Worm (Caenorhabditis elegans) whole organism, young adult: Measurements from ENCODE around the gene T11F8.12.

Experiments
- D2030.7 ChIP-seq: fragments of 200-800 bp; sonication (Bioruptor generic); IDR thresholded peaks from 2 replicates; pipeline ENCODE4 v1.3.6; 2022; ENCODE audit warnings: missing genetic modification reagents, missing genetic modification characterization, missing compliant biosample characterization
- F37B4.10 ChIP-seq: fragments of 200-800 bp; sonication (Bioruptor generic); IDR thresholded peaks from 2 replicates; pipeline ENCODE4 v1.3.6; 2022; ENCODE audit warnings: missing genetic modification characterization, missing compliant biosample characterization
- Y95B8A.8 ChIP-seq: fragments of 200-800 bp; sonication (Bioruptor generic); IDR thresholded peaks from 2 replicates; pipeline ENCODE4 v1.3.6; 2022; ENCODE audit warnings: missing genetic modification reagents, missing genetic modification characterization, missing compliant biosample characterization
- ceh-40 ChIP-seq: fragments of 200-800 bp; sonication (Bioruptor generic); IDR thresholded peaks from 2 replicates; pipeline ENCODE4 v1.3.6; 2022; ENCODE audit warnings: missing genetic modification characterization, missing compliant biosample characterization
- efl-1 ChIP-seq: fragments of 150-350 bp; optimal IDR thresholded peaks from 2 replicates; lab custom pipeline; 2014; ENCODE audit warnings: missing biosample characterization, missing genetic modification reagents, missing genetic modification characterization
- let-607 ChIP-seq, 2 experiments: fragments of 200-800 bp in 1 of 2; sonication (Bioruptor generic) in 1 of 2; sonication (generic microtip) in 1 of 2; optimal IDR thresholded peaks; 2 replicates each; lab custom pipeline; 2016 to 2018; ENCODE audit warnings: mild to moderate bottlenecking in 2 of 2, missing compliant biosample characterization in 2 of 2, missing genetic modification characterization in 2 of 2, moderate library complexity in 2 of 2, missing genotype in 1 of 2
- lin-54 ChIP-seq: fragments of 200-800 bp; sonication (Bioruptor generic); optimal IDR thresholded peaks from 2 replicates; lab custom pipeline; 2018; ENCODE audit warnings: mild to moderate bottlenecking, missing genetic modification characterization, missing compliant biosample characterization
- lsy-27 ChIP-seq: sonication (generic microtip); optimal IDR thresholded peaks from 2 replicates; lab custom pipeline; 2017; ENCODE audit warnings: missing genetic modification characterization, mild to moderate bottlenecking, missing compliant biosample characterization, antibody characterized with exemption, missing genotype, borderline replicate concordance; ENCODE audit not compliant: insufficient read depth
- madf-6 ChIP-seq: fragments of 200-800 bp; sonication (Bioruptor generic); IDR thresholded peaks from 2 replicates; pipeline ENCODE4 v1.3.6; 2022; ENCODE audit warnings: missing genetic modification reagents, missing genetic modification characterization, missing compliant biosample characterization
- mes-4 ChIP-seq: sonication (generic microtip); optimal IDR thresholded peaks from 2 replicates; lab custom pipeline; 2016; ENCODE audit warnings: missing genotype, missing genetic modification characterization, missing compliant biosample characterization
- nhr-90 ChIP-seq: sonication (generic microtip); optimal IDR thresholded peaks from 2 replicates; lab custom pipeline; 2016; ENCODE audit warnings: missing genotype, mild to moderate bottlenecking, missing genetic modification characterization, missing compliant biosample characterization
- sea-2 ChIP-seq: fragments of 200-800 bp; sonication (Bioruptor generic); IDR thresholded peaks from 2 replicates; pipeline ENCODE4 v1.3.6; 2022; ENCODE audit warnings: missing genetic modification characterization, missing compliant biosample characterization
- snpc-4 ChIP-seq, 5 experiments: fragments of 150-350 bp in 1 of 5; sonication (generic microtip) in 4 of 5; optimal IDR thresholded peaks; 2 replicates each; lab custom pipeline; 2014 to 2018; ENCODE audit warnings: missing genetic modification characterization in 5 of 5, missing biosample characterization in 3 of 5, antibody characterized with exemption in 2 of 5, mild to moderate bottlenecking in 2 of 5, missing compliant biosample characterization in 2 of 5, missing genotype in 2 of 5, moderate library complexity in 2 of 5, missing genetic modification reagents in 1 of 5
- sptf-2 ChIP-seq: fragments of 200-800 bp; sonication (Bioruptor generic); optimal IDR thresholded peaks from 2 replicates; lab custom pipeline; 2018; ENCODE audit warnings: mild to moderate bottlenecking, missing genetic modification characterization, missing compliant biosample characterization

DNA sequence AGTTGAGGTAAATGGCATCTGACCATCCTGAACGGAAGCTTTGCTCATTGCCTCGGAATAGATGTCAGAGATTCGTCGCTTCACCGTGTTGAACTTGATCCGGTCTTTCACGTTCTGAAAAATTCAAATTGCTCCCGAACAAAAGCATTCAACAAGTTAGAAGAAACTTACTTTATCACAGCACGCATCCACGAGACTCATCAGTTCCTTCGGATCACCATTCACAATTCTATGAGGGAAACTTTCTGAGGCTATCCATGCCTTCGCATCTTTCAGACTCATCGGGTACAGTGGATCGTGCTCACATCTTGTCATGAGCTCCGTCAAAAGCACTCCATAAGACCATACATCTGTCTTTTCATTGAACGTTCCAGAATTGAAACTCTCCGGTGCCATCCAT is 19.3 kb downstream of the T11F8.12 start:
- TF ChIP-seq sptf-2 (GFP tag; lab: Kevin White, UChicago) (no peak), efl-1 (GFP tag; lab: Kevin White, UChicago) (no peak), ceh-40 (GFP tag; lab: Robert Waterston, UW) (no peak), Y95B8A.8 (GFP tag; lab: Robert Waterston, UW) (no peak), mes-4 (tag; lab: Kevin White, UChicago) (no peak), lsy-27 (tag; lab: Kevin White, UChicago) (no peak), F37B4.10 (GFP tag; lab: Robert Waterston, UW) (no peak), D2030.7 (GFP tag; lab: Robert Waterston, UW) (no peak), lin-54 (GFP tag; lab: Kevin White, UChicago) (no peak), madf-6 (no peak), nhr-90 (no peak), snpc-4 (GFP tag; optimal IDR thresholded peaks at IDR 0.05; lab: Kevin White, UChicago) (no peak), snpc-4 (tag; optimal IDR thresholded peaks at IDR 0.05; lab: Kevin White, UChicago) (no peak), sea-2 (GFP tag; lab: Robert Waterston, UW) (no peak), let-607 (tag; optimal IDR thresholded peaks at IDR 0.05; lab: Kevin White, UChicago) (no peak)
